Fruit fly (Drosophila melanogaster) whole organism: Measurements from ENCODE around the gene CG13314.

Experiments
- CG8478 ChIP-seq: fragments of >200 bp; optimal IDR thresholded peaks from 2 replicates; lab custom pipeline; 2018; ENCODE audit warnings: inconsistent platforms
- Dll ChIP-seq: fragments of >200 bp; optimal IDR thresholded peaks from 2 replicates; lab custom pipeline; 2017
- pan ChIP-seq: fragments of >200 bp; optimal IDR thresholded peaks from 2 replicates; lab custom pipeline; 2017
- psq ChIP-seq: fragments of >200 bp; optimal IDR thresholded peaks from 2 replicates; lab custom pipeline; 2017

DNA sequence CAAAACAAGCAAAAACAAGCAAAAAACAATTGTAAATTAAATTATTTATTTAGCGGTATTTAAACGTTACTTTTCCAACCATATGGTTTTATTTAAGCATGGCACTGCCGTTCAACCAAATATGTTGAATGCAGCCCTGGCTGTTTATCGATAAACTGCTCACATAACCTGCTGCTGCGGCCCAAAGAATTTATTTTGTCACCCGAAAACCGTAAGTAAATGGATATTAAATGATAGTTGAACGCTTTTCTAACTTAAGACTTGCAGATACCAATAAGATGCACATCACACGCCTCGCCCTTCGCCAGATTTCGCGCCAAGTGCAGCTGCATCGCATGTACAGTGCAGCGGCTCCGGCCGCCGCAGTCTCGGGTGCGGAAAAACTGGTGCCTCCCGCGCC, 24.9 kb upstream of the CG13314 start, which contains the start of gene mRpL12:
- no peak for TF ChIP-seq psq (lab: Kevin White, UChicago)
- TF ChIP-seq CG8478 (lab: Kevin White, UChicago), result no peak
- TF ChIP-seq Dll (lab: Kevin White, UChicago), result no peak
- TF ChIP-seq pan, result no peak
